Fruit fly (Drosophila melanogaster): Measurements from ENCODE around the gene CG16815.

DNA sequence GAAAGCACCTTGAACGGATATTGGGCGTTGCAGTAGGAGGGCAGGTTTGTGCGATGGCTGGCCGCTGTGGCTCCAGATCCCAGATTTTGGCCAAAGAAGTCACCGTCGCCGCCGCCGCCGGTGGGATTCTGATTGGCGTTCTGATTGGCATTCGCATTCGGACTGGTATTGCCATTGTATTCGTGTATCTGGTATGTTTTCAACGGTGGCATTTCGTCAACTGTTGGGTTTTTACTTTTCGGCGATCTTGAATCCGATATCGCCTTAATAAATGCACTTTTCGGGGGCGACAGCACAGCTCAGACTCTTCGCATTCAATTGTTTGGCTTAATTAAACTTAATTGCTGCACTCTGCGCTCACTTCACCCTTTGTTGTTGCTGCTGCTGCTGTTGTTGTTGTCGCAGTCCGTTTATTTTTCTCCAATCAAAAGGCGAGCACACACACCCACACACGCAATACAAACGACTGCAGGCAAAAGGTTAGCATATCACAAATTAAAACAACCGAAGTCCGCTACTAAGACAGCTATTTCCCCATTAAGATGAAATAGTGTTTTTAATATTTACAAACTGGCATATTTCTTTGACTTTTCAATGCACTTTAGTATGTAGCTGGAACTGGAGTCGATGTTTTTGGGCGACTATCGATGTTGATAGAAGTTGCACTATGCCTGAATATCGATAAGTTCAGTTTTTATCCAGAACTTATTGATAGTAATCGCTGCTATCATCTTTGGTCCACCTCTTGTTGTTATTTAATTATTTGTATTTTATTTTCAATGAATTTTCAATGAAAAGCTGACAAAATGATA, 10.1 kb upstream of the CG16815 start, which contains the start of the genes CG9426 and mRF1:
- TF ChIP-seq CG17612 (GFP tag; IDR thresholded peaks at IDR 0.05) = no peak
- TF ChIP-seq CG7372 (GFP tag; IDR thresholded peaks at IDR 0.05) = no peak
- TF ChIP-seq bigmax (GFP tag; optimal IDR thresholded peaks at IDR 0.05) = no peak
- no peak for TF ChIP-seq Oli (tag; optimal IDR thresholded peaks at IDR 0.05)
- no peak for TF ChIP-seq CG11696 (GFP tag; IDR thresholded peaks at IDR 0.05)
- peak; percentile 81 for TF ChIP-seq pzg (GFP tag; optimal IDR thresholded peaks at IDR 0.05)
- no peak for TF ChIP-seq CG7928 (GFP tag; optimal IDR thresholded peaks at IDR 0.05)
- no peak for TF ChIP-seq sima (GFP tag; optimal IDR thresholded peaks at IDR 0.05)
- TF ChIP-seq sens (GFP tag) = peak; percentile 88
- no peak for TF ChIP-seq C15 (GFP tag; IDR thresholded peaks at IDR 0.05)
- peak; percentile 31 for TF ChIP-seq p53 (GFP tag; optimal IDR thresholded peaks at IDR 0.05)
- TF ChIP-seq schlank (tag; optimal IDR thresholded peaks at IDR 0.05) = no peak

Data from whole organism, embryonic.